4 fruit fly cellular contexts compared by ENCODE assay signal in genomic region chr3L:14652554-14652953, dm6.
TF ChIP-seq lines count a peak whose summit lies in the region.

No protein-coding gene starts in this region.

- peak; percentile 14 for TF ChIP-seq CTCF in whole organism, embryonic (GFP tag; optimal IDR thresholded peaks at IDR 0.05; lab: Kevin White, UChicago)

TF ChIP-seq in whole organism, embryonic, 481 proteins besides CTCF, POLR2A, EP300 and RAD21 (continues in another document):
- no peak for TF ChIP-seq Dfd (GFP tag; optimal IDR thresholded peaks at IDR 0.05; lab: Kevin White, UChicago)
- TF ChIP-seq CG12391 (tag; optimal IDR thresholded peaks at IDR 0.05; lab: Kevin White, UChicago) = peak; percentile 91
- TF ChIP-seq CG10147 (GFP tag; optimal IDR thresholded peaks at IDR 0.05; lab: Kevin White, UChicago) = peak; percentile 63
- TF ChIP-seq shn (GFP tag; optimal IDR thresholded peaks at IDR 0.05; lab: Kevin White, UChicago) = peak; percentile 9
- TF ChIP-seq stc (GFP tag; IDR thresholded peaks at IDR 0.05; lab: Robert Waterston, UW) = peak; percentile 27; the same call in 1 of the 2 replicates
- peak; percentile 56 for TF ChIP-seq tx (GFP tag; optimal IDR thresholded peaks at IDR 0.05; lab: Kevin White, UChicago)
- TF ChIP-seq zfh2 (GFP tag; optimal IDR thresholded peaks at IDR 0.05; lab: Kevin White, UChicago) = no peak
- peak; percentile 91 for TF ChIP-seq gsb-n (tag; optimal IDR thresholded peaks at IDR 0.05; lab: Kevin White, UChicago)
- TF ChIP-seq wor (GFP tag; IDR thresholded peaks at IDR 0.05; lab: Robert Waterston, UW) = peak; percentile 68
- TF ChIP-seq CG13424 (tag; optimal IDR thresholded peaks at IDR 0.05; lab: Kevin White, UChicago) = peak; percentile 78
- peak; percentile 67 for TF ChIP-seq CG12155 (GFP tag; optimal IDR thresholded peaks at IDR 0.05; lab: Kevin White, UChicago)
- TF ChIP-seq exex (tag; optimal IDR thresholded peaks at IDR 0.05; lab: Kevin White, UChicago) = no peak
- no peak for TF ChIP-seq CG42726 (GFP tag; IDR thresholded peaks at IDR 0.05; lab: Robert Waterston, UW; ENCODE audit: partially characterized antibody)
- no peak for TF ChIP-seq CG3995 (GFP tag; optimal IDR thresholded peaks at IDR 0.05; lab: Kevin White, UChicago)
- 0 out of 3 replicates have a peak, but pooled peaks have one; percentile 15 for TF ChIP-seq CG2889 (GFP tag; IDR thresholded peaks at IDR 0.05; lab: Robert Waterston, UW)
- TF ChIP-seq insv (GFP tag; optimal IDR thresholded peaks at IDR 0.05; lab: Kevin White, UChicago) = no peak
- TF ChIP-seq CG8089 (GFP tag; optimal IDR thresholded peaks at IDR 0.05; lab: Kevin White, UChicago) = peak; percentile 54
- TF ChIP-seq fru (optimal IDR thresholded peaks at IDR 0.05; lab: Kevin White, UChicago) = no peak
- peak; percentile 30 for TF ChIP-seq CG4328 (GFP tag; optimal IDR thresholded peaks at IDR 0.05; lab: Kevin White, UChicago)
- TF ChIP-seq CG4854 (GFP tag; optimal IDR thresholded peaks at IDR 0.05; lab: Kevin White, UChicago) = peak; percentile 11
- no peak for TF ChIP-seq CG15073 (GFP tag; optimal IDR thresholded peaks at IDR 0.05; lab: Kevin White, UChicago)
- TF ChIP-seq dan (GFP tag; IDR thresholded peaks at IDR 0.05; lab: Robert Waterston, UW) = no peak

TF ChIP-seq in whole organism, prepupa, 60 proteins besides CTCF, POLR2A, EP300 and RAD21 (continues in another document):
- peak; percentile 80 for TF ChIP-seq CG31627 (GFP tag; optimal IDR thresholded peaks at IDR 0.05; lab: Kevin White, UChicago)
- peak; percentile 96 for TF ChIP-seq dsx (GFP tag; optimal IDR thresholded peaks at IDR 0.05; lab: Kevin White, UChicago; ENCODE audit: poor library complexity, severe bottlenecking)
- TF ChIP-seq Gug (GFP tag; IDR thresholded peaks at IDR 0.05; lab: Robert Waterston, UW) = peak; percentile 89
- peak; percentile 9 for TF ChIP-seq Blimp-1 (GFP tag; optimal IDR thresholded peaks at IDR 0.05; lab: Kevin White, UChicago)
- TF ChIP-seq CG9139 (GFP tag; optimal IDR thresholded peaks at IDR 0.05; lab: Kevin White, UChicago) = peak; percentile 93
- TF ChIP-seq esn (GFP tag; optimal IDR thresholded peaks at IDR 0.05; lab: Kevin White, UChicago) = peak; percentile 87
- peak; percentile 81 for TF ChIP-seq Hr39 (GFP tag; optimal IDR thresholded peaks at IDR 0.05; lab: Kevin White, UChicago)
- peak; percentile 95 for TF ChIP-seq spab (GFP tag; optimal IDR thresholded peaks at IDR 0.05; lab: Kevin White, UChicago)
- peak; percentile 98 for TF ChIP-seq Eip78C (GFP tag; lab: Kevin White, UChicago)
- peak; percentile 91 to 94 for TF ChIP-seq salr (GFP tag; optimal IDR thresholded peaks at IDR 0.05; lab: Kevin White, UChicago)
- peak; percentile 93 for TF ChIP-seq Lpt (GFP tag; optimal IDR thresholded peaks at IDR 0.05; lab: Kevin White, UChicago)
- peak; percentile 92 for TF ChIP-seq CG1621 (tag; optimal IDR thresholded peaks at IDR 0.05; lab: Kevin White, UChicago)
- TF ChIP-seq lz (GFP tag; optimal IDR thresholded peaks at IDR 0.05; lab: Kevin White, UChicago) = peak; percentile 82
- peak; percentile 81 for TF ChIP-seq Hr4 (GFP tag; optimal IDR thresholded peaks at IDR 0.05; lab: Kevin White, UChicago)
- TF ChIP-seq OdsH (GFP tag; optimal IDR thresholded peaks at IDR 0.05; lab: Kevin White, UChicago) = peak; percentile 91
- peak; percentile 87 for TF ChIP-seq CG6792 (GFP tag; optimal IDR thresholded peaks at IDR 0.05; lab: Kevin White, UChicago)
- TF ChIP-seq fd85E (GFP tag; optimal IDR thresholded peaks at IDR 0.05; lab: Kevin White, UChicago) = peak; percentile 41
- TF ChIP-seq dac (GFP tag; optimal IDR thresholded peaks at IDR 0.05; lab: Kevin White, UChicago) = peak; percentile 36
- peak; percentile 90 for TF ChIP-seq net (GFP tag; optimal IDR thresholded peaks at IDR 0.05; lab: Kevin White, UChicago)
- peak; percentile 80 for TF ChIP-seq Smox (GFP tag; optimal IDR thresholded peaks at IDR 0.05; lab: Kevin White, UChicago)
- peak; percentile 56 for TF ChIP-seq CG11902 (GFP tag; optimal IDR thresholded peaks at IDR 0.05; lab: Kevin White, UChicago)
- peak; percentile 74 for TF ChIP-seq CG16779 (tag; optimal IDR thresholded peaks at IDR 0.05; lab: Kevin White, UChicago)
- peak; percentile 92 for TF ChIP-seq acj6 (GFP tag; optimal IDR thresholded peaks at IDR 0.05; lab: Kevin White, UChicago)

TF ChIP-seq in whole organism, pupa, 21 proteins besides CTCF, POLR2A, EP300 and RAD21:
- TF ChIP-seq gl (tag; optimal IDR thresholded peaks at IDR 0.05; lab: Kevin White, UChicago) (peak; percentile 90), fd96Ca (GFP tag; IDR thresholded peaks at IDR 0.05; lab: Robert Waterston, UW) (peak; percentile 75), CG17806 (tag; optimal IDR thresholded peaks at IDR 0.05; lab: Kevin White, UChicago) (peak; percentile 97), EcR (GFP tag; optimal IDR thresholded peaks at IDR 0.05; lab: Kevin White, UChicago) (peak; percentile 74), D1 (tag; optimal IDR thresholded peaks at IDR 0.05; lab: Kevin White, UChicago) (peak; percentile 87), CG9948 (tag; optimal IDR thresholded peaks at IDR 0.05; lab: Kevin White, UChicago) (peak; percentile 96), rn (GFP tag; IDR thresholded peaks at IDR 0.05; lab: Robert Waterston, UW) (peak; percentile 82), CG8301 (tag; optimal IDR thresholded peaks at IDR 0.05; lab: Kevin White, UChicago) (peak; percentile 98), CG12605 (GFP tag; IDR thresholded peaks at IDR 0.05; lab: Robert Waterston, UW) (peak; percentile 90), CG15710 (tag; optimal IDR thresholded peaks at IDR 0.05; lab: Kevin White, UChicago) (peak; percentile 97), CG32121 (GFP tag; IDR thresholded peaks at IDR 0.05; lab: Robert Waterston, UW) (peak; percentile 65), CG34367 (tag; optimal IDR thresholded peaks at IDR 0.05; lab: Kevin White, UChicago) (peak; percentile 95), CG10348 (GFP tag; IDR thresholded peaks at IDR 0.05; lab: Robert Waterston, UW) (peak; percentile 43; the same call in 1 of the 2 replicates), Snoo (tag; optimal IDR thresholded peaks at IDR 0.05; lab: Kevin White, UChicago) (peak; percentile 76), Pif1B (GFP tag; optimal IDR thresholded peaks at IDR 0.05; lab: Kevin White, UChicago) (peak; percentile 90), CG8159 (tag; optimal IDR thresholded peaks at IDR 0.05; lab: Kevin White, UChicago) (peak; percentile 97), CG14655 (GFP tag; optimal IDR thresholded peaks at IDR 0.05; lab: Kevin White, UChicago) (peak; percentile 97), Ets98B (GFP tag; IDR thresholded peaks at IDR 0.05; lab: Robert Waterston, UW) (peak; percentile 86), Pif1A (GFP tag; optimal IDR thresholded peaks at IDR 0.05; lab: Kevin White, UChicago) (peak; percentile 92), CG4496 (GFP tag; IDR thresholded peaks at IDR 0.05; lab: Robert Waterston, UW) (peak; percentile 95), CG13204 (GFP tag; optimal IDR thresholded peaks at IDR 0.05; lab: Kevin White, UChicago) (peak; percentile 92)

TF ChIP-seq in whole organism, wandering third instar larva, 38 proteins besides CTCF, POLR2A, EP300 and RAD21:
- TF ChIP-seq usp (GFP tag; optimal IDR thresholded peaks at IDR 0.05; lab: Kevin White, UChicago) (no peak), Hnf4 (GFP tag; optimal IDR thresholded peaks at IDR 0.05; lab: Kevin White, UChicago) (peak; percentile 82), Dfd (GFP tag; optimal IDR thresholded peaks at IDR 0.05; lab: Kevin White, UChicago) (no peak), Mio (GFP tag; optimal IDR thresholded peaks at IDR 0.05; lab: Kevin White, UChicago) (no peak), Vsx2 (GFP tag; optimal IDR thresholded peaks at IDR 0.05; lab: Kevin White, UChicago; ENCODE audit: partially characterized antibody) (no peak), OdsH (GFP tag; optimal IDR thresholded peaks at IDR 0.05; lab: Kevin White, UChicago) (peak; percentile 85), fru (GFP tag; optimal IDR thresholded peaks at IDR 0.05; lab: Kevin White, UChicago) (peak; percentile 89), dl (GFP tag; optimal IDR thresholded peaks at IDR 0.05; lab: Kevin White, UChicago; ENCODE audit: insufficient read depth in 1 of 2, partially characterized antibody in 2 of 2) (no peak), sage (GFP tag; optimal IDR thresholded peaks at IDR 0.05; lab: Kevin White, UChicago) (peak; percentile 50), lola (GFP tag; optimal IDR thresholded peaks at IDR 0.05; lab: Kevin White, UChicago) (no peak), pan (optimal IDR thresholded peaks at IDR 0.05; lab: Kevin White, UChicago) (no peak), foxo (GFP tag; optimal IDR thresholded peaks at IDR 0.05; lab: Kevin White, UChicago) (peak; percentile 8 to 83), Jra (GFP tag; optimal IDR thresholded peaks at IDR 0.05; lab: Kevin White, UChicago) (peak; percentile 50), GATAd (GFP tag; optimal IDR thresholded peaks at IDR 0.05; lab: Kevin White, UChicago) (no peak), CG9705 (GFP tag; optimal IDR thresholded peaks at IDR 0.05; lab: Kevin White, UChicago) (peak; percentile 36), br (GFP tag; optimal IDR thresholded peaks at IDR 0.05; lab: Kevin White, UChicago) (peak; percentile 86), Sp1 (GFP tag; optimal IDR thresholded peaks at IDR 0.05; lab: Kevin White, UChicago) (peak; percentile 79), dsf (GFP tag; optimal IDR thresholded peaks at IDR 0.05; lab: Kevin White, UChicago; ENCODE audit: borderline replicate concordance) (no peak), tai (GFP tag; optimal IDR thresholded peaks at IDR 0.05; lab: Kevin White, UChicago) (peak; percentile 58), CrebA (GFP tag; optimal IDR thresholded peaks at IDR 0.05; lab: Kevin White, UChicago; ENCODE audit: borderline replicate concordance) (peak; percentile 12), sv (GFP tag; optimal IDR thresholded peaks at IDR 0.05; lab: Kevin White, UChicago) (peak; percentile 75), dmrt93B (GFP tag; optimal IDR thresholded peaks at IDR 0.05; lab: Kevin White, UChicago) (peak; percentile 40), Abd-B (GFP tag; optimal IDR thresholded peaks at IDR 0.05; lab: Kevin White, UChicago) (no peak), brk (GFP tag; optimal IDR thresholded peaks at IDR 0.05; lab: Kevin White, UChicago) (peak; percentile 73), CG32264 (GFP tag; optimal IDR thresholded peaks at IDR 0.05; lab: Kevin White, UChicago) (no peak), ey (GFP tag; optimal IDR thresholded peaks at IDR 0.05; lab: Kevin White, UChicago) (peak; percentile 86), rgr (GFP tag; optimal IDR thresholded peaks at IDR 0.05; lab: Kevin White, UChicago) (peak; percentile 85), psq (GFP tag; optimal IDR thresholded peaks at IDR 0.05; lab: Kevin White, UChicago) (peak; percentile 74), h (GFP tag; optimal IDR thresholded peaks at IDR 0.05; lab: Kevin White, UChicago) (peak; percentile 89), HLH106 (tag; optimal IDR thresholded peaks at IDR 0.05; lab: Kevin White, UChicago) (peak; percentile 75), woc (GFP tag; optimal IDR thresholded peaks at IDR 0.05; lab: Kevin White, UChicago) (peak; percentile 60)
TF ChIP-seq in whole organism, wandering third instar larva: peak in this region for 20.

Comparison
In these comparisons a context has a peak if more than half of its experiments do, and no peak if none do; other contexts are left out.
1. Of the 7 proteins assayed by ChIP-seq in both whole organism, embryonic and whole organism, prepupa: peak only in whole organism, embryonic: none; only in whole organism, prepupa: CG16779, CG6854, Hr39 and Lpt; in both: Blimp-1, Gug and Sox102F; in neither: 0.